Fruit fly (Drosophila melanogaster): Measurements from ENCODE around the gene Smyd4-2.

Gene Smyd4-2

dm6 chr3L:12391240-12391843 is 10.4 kb downstream of the Smyd4-2 start, which contains the start of gene Ncc69 (continued):
- no peak for TF ChIP-seq Lhr (GFP tag; optimal IDR thresholded peaks at IDR 0.05)
- peak; percentile 42; the same call in 2 of the 3 replicates for TF ChIP-seq ci (GFP tag; IDR thresholded peaks at IDR 0.05)
- no peak for TF ChIP-seq CG10321 (GFP tag; IDR thresholded peaks at IDR 0.05)
- no peak for TF ChIP-seq CG13775 (GFP tag; optimal IDR thresholded peaks at IDR 0.05)
- no peak for TF ChIP-seq Neu2 (GFP tag; optimal IDR thresholded peaks at IDR 0.05; ENCODE audit: borderline replicate concordance)
- peak; percentile 91 for TF ChIP-seq Jarid2 (GFP tag; optimal IDR thresholded peaks at IDR 0.05)
- TF ChIP-seq CG34376 (GFP tag; optimal IDR thresholded peaks at IDR 0.05): peak; percentile 16
- TF ChIP-seq ham (GFP tag; IDR thresholded peaks at IDR 0.05): no peak
- TF ChIP-seq zen2 (GFP tag; IDR thresholded peaks at IDR 0.05; ENCODE audit: partially characterized antibody): peak; percentile 40; the same call in 1 of the 3 replicates
- TF ChIP-seq aop (GFP tag; IDR thresholded peaks at IDR 0.05): 0 out of 2 replicates have a peak, but pooled peaks have one; percentile 45
- TF ChIP-seq CG8290 (GFP tag; optimal IDR thresholded peaks at IDR 0.05): no peak
- TF ChIP-seq CG8290 (tag; optimal IDR thresholded peaks at IDR 0.05): peak in 1 of 2 experiments; percentile 68
- no peak for TF ChIP-seq Optix (GFP tag; IDR thresholded peaks at IDR 0.05)
- no peak for TF ChIP-seq otp (GFP tag; IDR thresholded peaks at IDR 0.05)
- TF ChIP-seq Gsc (GFP tag; IDR thresholded peaks at IDR 0.05): no peak
- TF ChIP-seq CG32532 (GFP tag; IDR thresholded peaks at IDR 0.05): 0 out of 2 replicates have a peak, but pooled peaks have one; percentile 17
- no peak for TF ChIP-seq fd64A (GFP tag; optimal IDR thresholded peaks at IDR 0.05)
- TF ChIP-seq nau (GFP tag; optimal IDR thresholded peaks at IDR 0.05): peak; percentile 4
- TF ChIP-seq Hey (tag; optimal IDR thresholded peaks at IDR 0.05): no peak
- TF ChIP-seq CG30403 (GFP tag; optimal IDR thresholded peaks at IDR 0.05): no peak
- no peak for TF ChIP-seq stwl (tag; optimal IDR thresholded peaks at IDR 0.05)
- TF ChIP-seq en (GFP tag; optimal IDR thresholded peaks at IDR 0.05): no peak
- no peak for TF ChIP-seq Aef1 (GFP tag; IDR thresholded peaks at IDR 0.05)
- TF ChIP-seq eyg (GFP tag; optimal IDR thresholded peaks at IDR 0.05): no peak
- TF ChIP-seq CG7372 (GFP tag; IDR thresholded peaks at IDR 0.05): 0 out of 2 replicates have a peak, but pooled peaks have one; percentile 15
- no peak for TF ChIP-seq bigmax (GFP tag; optimal IDR thresholded peaks at IDR 0.05)
- no peak for TF ChIP-seq CG9797 (GFP tag; optimal IDR thresholded peaks at IDR 0.05)
- no peak for TF ChIP-seq ato (GFP tag; IDR thresholded peaks at IDR 0.05; ENCODE audit: partially characterized antibody)
- no peak for TF ChIP-seq bsh (GFP tag; optimal IDR thresholded peaks at IDR 0.05)
- TF ChIP-seq Camta (GFP tag; optimal IDR thresholded peaks at IDR 0.05): no peak
- TF ChIP-seq CG18599 (GFP tag; optimal IDR thresholded peaks at IDR 0.05): no peak
- TF ChIP-seq sens (GFP tag): peak; percentile 83
- peak; percentile 64 for TF ChIP-seq CG42726 (GFP tag; IDR thresholded peaks at IDR 0.05; ENCODE audit: partially characterized antibody)
- no peak for TF ChIP-seq tx (GFP tag; optimal IDR thresholded peaks at IDR 0.05)
- TF ChIP-seq sug (tag; optimal IDR thresholded peaks at IDR 0.05): peak; percentile 36
- TF ChIP-seq CG34422 (GFP tag; IDR thresholded peaks at IDR 0.05): no peak
- no peak for TF ChIP-seq gce (GFP tag; IDR thresholded peaks at IDR 0.05)
- TF ChIP-seq odd (GFP tag; optimal IDR thresholded peaks at IDR 0.05): no peak
- no peak for TF ChIP-seq tio (GFP tag; optimal IDR thresholded peaks at IDR 0.05)
- no peak for TF ChIP-seq twi (tag; optimal IDR thresholded peaks at IDR 0.05)
- TF ChIP-seq cas (GFP tag; IDR thresholded peaks at IDR 0.05): no peak
- TF ChIP-seq CG31388 (GFP tag; optimal IDR thresholded peaks at IDR 0.05): no peak
- no peak for TF ChIP-seq Abd-B (GFP tag; optimal IDR thresholded peaks at IDR 0.05)
- peak in 1 of 3 experiments; percentile 3 for TF ChIP-seq Stat92E (GFP tag; optimal IDR thresholded peaks at IDR 0.05)
- TF ChIP-seq gcm (GFP tag; optimal IDR thresholded peaks at IDR 0.05): no peak
- no peak for TF ChIP-seq D19A (tag; optimal IDR thresholded peaks at IDR 0.05)
- peak; percentile 53; the same call in 1 of the 2 replicates for TF ChIP-seq chm (GFP tag; IDR thresholded peaks at IDR 0.05)
- TF ChIP-seq Scr (GFP tag; IDR thresholded peaks at IDR 0.05; ENCODE audit: partially characterized antibody): no peak; the same call in 1 of the 2 replicates
- no peak for TF ChIP-seq CG16813 (GFP tag; IDR thresholded peaks at IDR 0.05; ENCODE audit: partially characterized antibody)
